Worm (Caenorhabditis elegans): ENCODE results near the gene C12D5.10.

DNA sequence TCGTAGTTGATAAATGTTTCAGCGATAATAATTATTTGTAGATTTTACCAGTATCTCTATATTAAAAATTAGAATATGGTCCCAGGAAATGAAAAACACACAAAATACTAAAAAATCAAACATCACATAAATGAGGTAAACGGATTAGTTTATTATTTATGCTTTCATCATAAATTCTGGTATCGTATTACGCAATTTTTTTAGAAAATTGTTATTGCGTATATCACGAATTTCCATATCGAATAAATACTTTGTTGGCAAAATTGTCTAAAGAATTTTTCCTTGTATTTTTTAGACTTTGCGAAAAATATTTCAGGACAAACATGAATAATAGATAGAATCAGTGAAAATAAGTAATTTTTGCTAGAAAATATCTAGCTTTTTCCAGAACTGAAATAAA is 32.9 kb upstream of the C12D5.10 start:
- TF ChIP-seq pqm-1 (tag; optimal IDR thresholded peaks at IDR 0.05), result no peak
- TF ChIP-seq npax-4 (tag; optimal IDR thresholded peaks at IDR 0.05), result no peak
- TF ChIP-seq ceh-2 (tag; optimal IDR thresholded peaks at IDR 0.05), result no peak
- TF ChIP-seq fkh-10 (GFP tag; optimal IDR thresholded peaks at IDR 0.05), result no peak
- TF ChIP-seq ama-1 (optimal IDR thresholded peaks at IDR 0.05), result no peak
